Worm (Caenorhabditis elegans) whole organism, L4 larva: Measurements from ENCODE around the gene ugt-19.
A peak's percentile ranks its signal among the peaks of the same experiment; 100 is the strongest.

Experiments
- F10B5.3 ChIP-seq: sonication (generic microtip); optimal IDR thresholded peaks from 2 replicates; lab custom pipeline; 2016; ENCODE audit warnings: mild to moderate bottlenecking, missing genetic modification characterization, missing compliant biosample characterization
- F37D6.2 ChIP-seq: sonication (generic microtip); optimal IDR thresholded peaks from 2 replicates; lab custom pipeline; 2016; ENCODE audit warnings: mild to moderate bottlenecking, missing genetic modification characterization, missing compliant biosample characterization
- F49E8.2 ChIP-seq: sonication (generic microtip); optimal IDR thresholded peaks from 2 replicates; lab custom pipeline; 2016; ENCODE audit warnings: missing compliant biosample characterization, mild to moderate bottlenecking, missing genetic modification characterization, borderline replicate concordance
- T20F7.1 ChIP-seq: fragments of 200-800 bp; sonication (Bioruptor generic); optimal IDR thresholded peaks from 2 replicates; lab custom pipeline; 2018; ENCODE audit warnings: mild to moderate bottlenecking, missing genetic modification characterization, missing compliant biosample characterization
- ZK337.2 ChIP-seq: fragments of 200-800 bp; sonication (Bioruptor generic); IDR thresholded peaks from 2 replicates; pipeline ENCODE4 v1.3.6; 2022; ENCODE audit warnings: missing genetic modification reagents, missing genetic modification characterization, missing compliant biosample characterization
- daf-12 ChIP-seq: fragments of 150-350 bp; optimal IDR thresholded peaks from 2 replicates; lab custom pipeline; 2014; ENCODE audit warnings: missing biosample characterization, missing genetic modification reagents, missing genetic modification characterization
- daf-16 ChIP-seq, 3 experiments: sonication (generic microtip); optimal IDR thresholded peaks; 2 replicates each; lab custom pipeline; 2016 to 2017; ENCODE audit warnings: missing genetic modification characterization in 3 of 3, missing genetic modification reagents in 3 of 3, mild to moderate bottlenecking in 2 of 3, missing compliant biosample characterization in 2 of 3, missing biosample characterization in 1 of 3, moderate library complexity in 1 of 3
- daf-19 ChIP-seq: fragments of 200-800 bp; sonication (Bioruptor generic); conservative IDR thresholded peaks from 2 replicates; pipeline ENCODE4 v1.3.6; 2022; ENCODE audit warnings: missing genetic modification characterization, missing compliant biosample characterization
- dmd-6 ChIP-seq: fragments of 200-800 bp; sonication (Bioruptor generic); IDR thresholded peaks from 2 replicates; pipeline ENCODE4 v1.3.6; 2022; ENCODE audit warnings: missing genetic modification reagents, missing genetic modification characterization, missing compliant biosample characterization
- dve-1 ChIP-seq: sonication (generic microtip); optimal IDR thresholded peaks from 2 replicates; lab custom pipeline; 2017; ENCODE audit warnings: antibody characterized with exemption, mild to moderate bottlenecking, missing genetic modification characterization, missing compliant biosample characterization; ENCODE audit not compliant: insufficient read depth
- fos-1 ChIP-seq: fragments of 150-350 bp; optimal IDR thresholded peaks from 2 replicates; lab custom pipeline; 2014; ENCODE audit warnings: missing biosample characterization, missing genetic modification characterization
- hlh-11 ChIP-seq: fragments of 200-800 bp; sonication (Bioruptor generic); optimal IDR thresholded peaks from 2 replicates; lab custom pipeline; 2018; ENCODE audit warnings: mild to moderate bottlenecking, missing genetic modification characterization, missing compliant biosample characterization
- hlh-30 ChIP-seq: sonication (generic microtip); optimal IDR thresholded peaks from 2 replicates; lab custom pipeline; 2017; ENCODE audit warnings: antibody characterized with exemption, mild to moderate bottlenecking, missing genetic modification characterization, missing compliant biosample characterization; ENCODE audit not compliant: insufficient read depth
- jun-1 ChIP-seq: fragments of 150-350 bp; optimal IDR thresholded peaks from 2 replicates; lab custom pipeline; 2014; ENCODE audit warnings: missing biosample characterization, missing genetic modification reagents, missing genetic modification characterization
- lin-13 ChIP-seq: fragments of 150-350 bp; optimal IDR thresholded peaks from 2 replicates; lab custom pipeline; 2014; ENCODE audit warnings: missing biosample characterization, missing genetic modification reagents, missing genetic modification characterization
- lin-39 ChIP-seq: fragments of 150-350 bp; optimal IDR thresholded peaks from 2 replicates; lab custom pipeline; 2014; ENCODE audit warnings: missing biosample characterization, missing genetic modification reagents, missing genetic modification characterization
- lsy-2 ChIP-seq, 2 experiments: fragments of 150-350 bp in 1 of 2; sonication (generic microtip) in 1 of 2; optimal IDR thresholded peaks; 2 replicates each; lab custom pipeline; 2014 to 2017; ENCODE audit warnings: missing biosample characterization in 2 of 2, missing genetic modification characterization in 2 of 2
- mdl-1 ChIP-seq, 2 experiments: fragments of 150-350 bp in 1 of 2; sonication (generic microtip) in 1 of 2; optimal IDR thresholded peaks; 2 replicates each; lab custom pipeline; 2014 to 2017; ENCODE audit warnings: missing biosample characterization in 2 of 2, missing genetic modification characterization in 2 of 2
- mep-1 ChIP-seq: fragments of 150-350 bp; sonication (generic microtip); optimal IDR thresholded peaks from 3 replicates; lab custom pipeline; 2014; ENCODE audit warnings: missing biosample characterization, missing genetic modification characterization
- mxl-3 ChIP-seq: fragments of 200-800 bp; sonication (Bioruptor generic); optimal IDR thresholded peaks from 2 replicates; lab custom pipeline; 2018; ENCODE audit warnings: mild to moderate bottlenecking, missing genetic modification characterization, missing compliant biosample characterization
- nhr-10 ChIP-seq: fragments of 150-350 bp; optimal IDR thresholded peaks from 2 replicates; lab custom pipeline; 2014; ENCODE audit warnings: missing biosample characterization, missing genetic modification characterization
- nhr-102 ChIP-seq: sonication (generic microtip); optimal IDR thresholded peaks from 2 replicates; lab custom pipeline; 2016; ENCODE audit warnings: mild to moderate bottlenecking, missing genetic modification characterization, moderate library complexity, missing compliant biosample characterization
- nhr-111 ChIP-seq: fragments of 200-800 bp; sonication (Bioruptor generic); optimal IDR thresholded peaks from 2 replicates; lab custom pipeline; 2018; ENCODE audit warnings: mild to moderate bottlenecking, missing genetic modification characterization, missing compliant biosample characterization
- nhr-28 ChIP-seq: fragments of 150-350 bp; optimal IDR thresholded peaks from 2 replicates; lab custom pipeline; 2014; ENCODE audit warnings: missing biosample characterization, missing genetic modification characterization
- nhr-41 ChIP-seq: fragments of 200-800 bp; sonication (Bioruptor generic); IDR thresholded peaks from 2 replicates; pipeline ENCODE4 v1.3.6; 2022; ENCODE audit warnings: missing genetic modification reagents, missing genetic modification characterization, missing compliant biosample characterization
- nhr-48 ChIP-seq: sonication (generic microtip); optimal IDR thresholded peaks from 2 replicates; lab custom pipeline; 2016; ENCODE audit warnings: mild to moderate bottlenecking, missing genetic modification characterization, missing compliant biosample characterization
- nhr-6 ChIP-seq: fragments of 150-350 bp; optimal IDR thresholded peaks from 2 replicates; lab custom pipeline; 2014; ENCODE audit warnings: missing biosample characterization, missing genetic modification characterization
- nhr-76 ChIP-seq: fragments of 150-350 bp; optimal IDR thresholded peaks from 2 replicates; lab custom pipeline; 2014; ENCODE audit warnings: missing biosample characterization, missing genetic modification characterization
- nhr-77 ChIP-seq: fragments of 150-350 bp; optimal IDR thresholded peaks from 2 replicates; lab custom pipeline; 2014; ENCODE audit warnings: missing biosample characterization, missing genetic modification characterization
- pha-4 ChIP-seq, 2 experiments: fragments of 150-350 bp in 1 of 2; fragments of 200-800 bp in 1 of 2; sonication (Bioruptor generic) in 1 of 2; IDR thresholded peaks in 1 of 2; optimal IDR thresholded peaks in 1 of 2; 2 replicates each; pipeline versions ENCODE4 v1.3.6 to Lab custom; 2014 to 2022; ENCODE audit warnings: missing genetic modification characterization in 2 of 2, missing genetic modification reagents in 2 of 2, missing biosample characterization in 1 of 2, missing compliant biosample characterization in 1 of 2
- pqm-1 ChIP-seq: sonication (generic microtip); optimal IDR thresholded peaks from 2 replicates; lab custom pipeline; 2017; ENCODE audit warnings: missing biosample characterization, missing genetic modification characterization
- saeg-2 ChIP-seq: fragments of 200-800 bp; sonication (Bioruptor generic); IDR thresholded peaks from 2 replicates; pipeline ENCODE4 v1.3.6; 2022; ENCODE audit warnings: missing genetic modification reagents, missing genetic modification characterization, missing compliant biosample characterization
- skn-1 ChIP-seq: fragments of 150-350 bp; optimal IDR thresholded peaks from 2 replicates; lab custom pipeline; 2014; ENCODE audit warnings: missing biosample characterization, missing genetic modification characterization
- unc-62 ChIP-seq, 3 experiments: fragments of 150-350 bp in 1 of 3; sonication (generic microtip); optimal IDR thresholded peaks in 2 of 3; peaks in 1 of 3; 1 replicate in 1 of 3; 2 replicates in 2 of 3; lab custom pipeline; 2014 to 2017; ENCODE audit warnings: missing biosample characterization in 3 of 3, missing genetic modification characterization in 3 of 3, missing genetic modification reagents in 3 of 3, missing genotype in 1 of 3
- ztf-7 ChIP-seq: fragments of 150-350 bp; optimal IDR thresholded peaks from 2 replicates; lab custom pipeline; 2014; ENCODE audit warnings: missing biosample characterization, missing genetic modification characterization

The ugt-19 gene

DNA sequence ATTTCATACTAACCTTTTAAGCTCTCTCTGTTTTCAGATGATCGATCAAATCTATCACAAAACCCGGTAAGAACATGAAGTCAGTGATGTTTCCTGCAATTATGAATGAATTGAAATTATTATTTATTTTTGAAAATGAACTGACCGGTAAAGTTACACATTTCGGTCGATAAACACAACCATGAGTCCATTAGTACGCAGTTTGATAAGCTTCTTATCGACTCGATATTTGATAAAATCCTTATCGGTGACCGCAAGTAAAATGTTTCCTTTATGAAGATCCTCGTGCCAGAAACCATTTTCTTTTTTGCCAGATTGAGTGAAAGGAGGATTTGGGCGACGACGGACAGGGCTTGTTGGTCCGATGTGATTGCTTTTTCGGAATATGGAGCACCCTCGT, 6.7 kb upstream of the ugt-19 start:
- TF ChIP-seq saeg-2 (GFP tag; lab: Robert Waterston, UW) (no peak), ztf-7 (tag; lab: Kevin White, UChicago) (no peak), nhr-76 (no peak), daf-16 (GFP tag; optimal IDR thresholded peaks at IDR 0.05; lab: Kevin White, UChicago) (no peak), daf-16 (tag; optimal IDR thresholded peaks at IDR 0.05; lab: Kevin White, UChicago) (peak; percentile 78), dve-1 (tag; lab: Kevin White, UChicago) (peak; percentile 38), dmd-6 (GFP tag; lab: Robert Waterston, UW) (peak; percentile 38; the same call in 1 of the 2 replicates), ZK337.2 (no peak), nhr-28 (tag; lab: Kevin White, UChicago) (peak; percentile 52), hlh-11 (tag; lab: Kevin White, UChicago) (peak; percentile 31), lin-39 (tag; lab: Kevin White, UChicago) (no peak), pqm-1 (peak; percentile 54)

- TF ChIP-seq nhr-28 (tag; lab: Kevin White, UChicago) (peak; percentile 98), hlh-11 (tag; lab: Kevin White, UChicago) (peak; percentile 93), dmd-6 (GFP tag; lab: Robert Waterston, UW) (peak; percentile 98), daf-19 (no peak), hlh-30 (tag; lab: Kevin White, UChicago) (peak; percentile 62), pqm-1 (peak; percentile 86), nhr-41 (GFP tag; lab: Robert Waterston, UW) (no peak), T20F7.1 (GFP tag; lab: Kevin White, UChicago) (peak; percentile 49), nhr-10 (peak; percentile 80), lsy-2 (tag; optimal IDR thresholded peaks at IDR 0.05; lab: Kevin White, UChicago) (no peak), F37D6.2 (tag; lab: Kevin White, UChicago) (no peak), mep-1 (tag; lab: Kevin White, UChicago) (peak; percentile 58), jun-1 (tag; lab: Kevin White, UChicago) (peak; percentile 48), nhr-48 (tag; lab: Kevin White, UChicago) (peak; percentile 88), mdl-1 (tag; optimal IDR thresholded peaks at IDR 0.05; lab: Kevin White, UChicago) (peak in 1 of 2 experiments; percentile 77), fos-1 (tag; lab: Kevin White, UChicago) (no peak), F10B5.3 (tag; lab: Kevin White, UChicago) (no peak), lin-13 (GFP tag; lab: Kevin White, UChicago) (no peak), daf-12 (tag; lab: Kevin White, UChicago) (no peak), mxl-3 (GFP tag; lab: Kevin White, UChicago) (peak; percentile 60), dve-1 (tag; lab: Kevin White, UChicago) (peak; percentile 98), unc-62 (GFP tag; optimal IDR thresholded peaks at IDR 0.05 in 1 of 2; lab: Kevin White, UChicago) (no peak), unc-62 (tag; optimal IDR thresholded peaks at IDR 0.05; lab: Kevin White, UChicago) (no peak), nhr-6 (tag; lab: Kevin White, UChicago) (peak; percentile 72), F49E8.2 (tag; lab: Kevin White, UChicago) (no peak), skn-1 (tag; lab: Kevin White, UChicago) (no peak), nhr-111 (GFP tag; lab: Kevin White, UChicago) (no peak), daf-16 (GFP tag; optimal IDR thresholded peaks at IDR 0.05; lab: Kevin White, UChicago) (no peak), daf-16 (tag; optimal IDR thresholded peaks at IDR 0.05; lab: Kevin White, UChicago) (peak; percentile 97), pha-4 (GFP tag; IDR thresholded peaks at IDR 0.05; lab: Robert Waterston, UW) (0 out of 2 replicates have a peak, but pooled peaks have one; percentile 43), pha-4 (tag; optimal IDR thresholded peaks at IDR 0.05; lab: Kevin White, UChicago) (peak; percentile 13), lin-39 (tag; lab: Kevin White, UChicago) (no peak), nhr-102 (peak; percentile 94), nhr-77 (peak; percentile 93)
These were observed 3.8 kb upstream of the ugt-19 start, which contains the start of gene ugt-20 for ce11 chrIV:6083550-6084041. Gene ugt-20 (minus strand): TSS chrIV:6083600.
